Worm (Caenorhabditis elegans) whole organism, late embryonic: ENCODE measurements around the gene B0238.12.

Experiments
- C08G9.2 ChIP-seq: sonication (generic microtip); optimal IDR thresholded peaks from 2 replicates; lab custom pipeline; 2016; ENCODE audit warnings: mild to moderate bottlenecking, missing genetic modification characterization, moderate library complexity, missing compliant biosample characterization
- C38D4.7 ChIP-seq: fragments of 200-800 bp; sonication (Bioruptor generic); optimal IDR thresholded peaks from 2 replicates; lab custom pipeline; 2018; ENCODE audit warnings: mild to moderate bottlenecking, missing genetic modification characterization, moderate library complexity, missing compliant biosample characterization
- Y22D7AL.16 ChIP-seq: sonication (generic microtip); optimal IDR thresholded peaks from 2 replicates; lab custom pipeline; 2016; ENCODE audit warnings: missing genetic modification characterization, missing compliant biosample characterization
- ceh-19 ChIP-seq: fragments of 200-800 bp; sonication (Bioruptor generic); optimal IDR thresholded peaks from 2 replicates; lab custom pipeline; 2018; ENCODE audit warnings: mild to moderate bottlenecking, missing genetic modification characterization, missing compliant biosample characterization
- ceh-30 ChIP-seq: fragments of 150-350 bp; optimal IDR thresholded peaks from 2 replicates; lab custom pipeline; 2014; ENCODE audit warnings: missing biosample characterization, missing genetic modification characterization
- ceh-48 ChIP-seq: sonication (generic microtip); optimal IDR thresholded peaks from 2 replicates; lab custom pipeline; 2016; ENCODE audit warnings: missing genetic modification characterization, inconsistent platforms, missing compliant biosample characterization
- ceh-6 ChIP-seq: fragments of 200-800 bp; sonication (Bioruptor generic); optimal IDR thresholded peaks from 2 replicates; lab custom pipeline; 2018; ENCODE audit warnings: mild to moderate bottlenecking, missing genetic modification characterization, missing compliant biosample characterization
- ceh-9 ChIP-seq: sonication (generic microtip); optimal IDR thresholded peaks from 2 replicates; lab custom pipeline; 2016; ENCODE audit warnings: mild to moderate bottlenecking, missing genetic modification characterization, inconsistent platforms, missing compliant biosample characterization
- dmd-4 ChIP-seq: sonication (generic microtip); optimal IDR thresholded peaks from 2 replicates; lab custom pipeline; 2016; ENCODE audit warnings: borderline replicate concordance, missing genetic modification characterization, missing compliant biosample characterization
- dve-1 ChIP-seq: sonication (generic microtip); optimal IDR thresholded peaks from 2 replicates; lab custom pipeline; 2017; ENCODE audit warnings: antibody characterized with exemption, mild to moderate bottlenecking, missing genetic modification characterization, missing compliant biosample characterization
- elt-4 ChIP-seq: sonication (generic microtip); optimal IDR thresholded peaks from 2 replicates; lab custom pipeline; 2016; ENCODE audit warnings: missing genetic modification characterization, missing compliant biosample characterization
- ets-4 ChIP-seq: sonication (generic microtip); optimal IDR thresholded peaks from 2 replicates; lab custom pipeline; 2016; ENCODE audit warnings: missing genetic modification characterization, missing compliant biosample characterization
- fax-1 ChIP-seq: sonication (generic microtip); optimal IDR thresholded peaks from 2 replicates; lab custom pipeline; 2016; ENCODE audit warnings: missing genotype, missing genetic modification characterization, missing compliant biosample characterization
- fkh-6 ChIP-seq: sonication (generic microtip); optimal IDR thresholded peaks from 2 replicates; lab custom pipeline; 2016; ENCODE audit warnings: missing genetic modification characterization, missing compliant biosample characterization
- gmeb-2 ChIP-seq: sonication (generic microtip); optimal IDR thresholded peaks from 2 replicates; lab custom pipeline; 2016; ENCODE audit warnings: missing genetic modification characterization, inconsistent platforms, missing compliant biosample characterization
- hlh-13 ChIP-seq: fragments of 200-800 bp; sonication (Bioruptor generic); optimal IDR thresholded peaks from 2 replicates; lab custom pipeline; 2018; ENCODE audit warnings: mild to moderate bottlenecking, missing genetic modification characterization, missing compliant biosample characterization
- hlh-6 ChIP-seq: sonication (generic microtip); optimal IDR thresholded peaks from 2 replicates; lab custom pipeline; 2016; ENCODE audit warnings: missing genotype, missing genetic modification characterization, missing compliant biosample characterization
- lim-6 ChIP-seq: sonication (generic microtip); optimal IDR thresholded peaks from 2 replicates; lab custom pipeline; 2016; ENCODE audit warnings: missing genetic modification characterization, missing compliant biosample characterization
- lin-11 ChIP-seq: fragments of 200-800 bp; sonication (Bioruptor generic); optimal IDR thresholded peaks from 2 replicates; lab custom pipeline; 2018; ENCODE audit warnings: mild to moderate bottlenecking, missing genetic modification characterization, missing compliant biosample characterization
- madf-2 ChIP-seq: sonication (generic microtip); optimal IDR thresholded peaks from 2 replicates; lab custom pipeline; 2017; ENCODE audit warnings: missing genetic modification characterization, missing compliant biosample characterization
- mec-3 ChIP-seq: sonication (generic microtip); optimal IDR thresholded peaks from 2 replicates; lab custom pipeline; 2016; ENCODE audit warnings: borderline replicate concordance, missing genetic modification characterization, missing compliant biosample characterization
- nfya-1 ChIP-seq: sonication (generic microtip); optimal IDR thresholded peaks from 2 replicates; lab custom pipeline; 2017; ENCODE audit warnings: missing genetic modification characterization, mild to moderate bottlenecking, missing compliant biosample characterization, antibody characterized with exemption, moderate library complexity
- npax-4 ChIP-seq: sonication (generic microtip); optimal IDR thresholded peaks from 2 replicates; lab custom pipeline; 2016; ENCODE audit warnings: missing genetic modification characterization, missing compliant biosample characterization
- pag-3 ChIP-seq: sonication (generic microtip); optimal IDR thresholded peaks from 2 replicates; lab custom pipeline; 2016; ENCODE audit warnings: missing compliant biosample characterization, missing genetic modification characterization, borderline replicate concordance
- pax-1 ChIP-seq: fragments of 150-350 bp; optimal IDR thresholded peaks from 2 replicates; lab custom pipeline; 2014; ENCODE audit warnings: missing biosample characterization, missing genetic modification characterization
- pqm-1 ChIP-seq: sonication (generic microtip); optimal IDR thresholded peaks from 2 replicates; lab custom pipeline; 2016; ENCODE audit warnings: missing genetic modification characterization, missing compliant biosample characterization
- rnt-1 ChIP-seq: sonication (generic microtip); optimal IDR thresholded peaks from 2 replicates; lab custom pipeline; 2016; ENCODE audit warnings: missing genetic modification characterization, missing compliant biosample characterization
- sdc-2 ChIP-seq: sonication (generic microtip); optimal IDR thresholded peaks from 2 replicates; lab custom pipeline; 2016; ENCODE audit warnings: missing genotype, missing genetic modification characterization, missing compliant biosample characterization
- sox-2 ChIP-seq: fragments of 200-800 bp; sonication (Bioruptor generic); IDR thresholded peaks from 2 replicates; pipeline ENCODE4 v1.3.6; 2022; ENCODE audit warnings: missing genetic modification reagents, missing genetic modification characterization, missing compliant biosample characterization
- sox-4 ChIP-seq: sonication (generic microtip); optimal IDR thresholded peaks from 2 replicates; lab custom pipeline; 2017; ENCODE audit warnings: mild to moderate bottlenecking, missing genetic modification characterization, inconsistent platforms, missing compliant biosample characterization
- tbx-2 ChIP-seq: sonication (generic microtip); optimal IDR thresholded peaks from 2 replicates; lab custom pipeline; 2016; ENCODE audit warnings: missing genetic modification characterization, missing compliant biosample characterization
- tbx-7 ChIP-seq: sonication (generic microtip); optimal IDR thresholded peaks from 2 replicates; lab custom pipeline; 2016; ENCODE audit warnings: missing genotype, missing genetic modification characterization, missing compliant biosample characterization
- unc-42 ChIP-seq: sonication (generic microtip); optimal IDR thresholded peaks from 2 replicates; lab custom pipeline; 2016; ENCODE audit warnings: missing genotype, missing genetic modification characterization, missing compliant biosample characterization
- unc-86 ChIP-seq: sonication (generic microtip); optimal IDR thresholded peaks from 2 replicates; lab custom pipeline; 2016; ENCODE audit warnings: missing genetic modification characterization, missing compliant biosample characterization
- zip-5 ChIP-seq: sonication (generic microtip); optimal IDR thresholded peaks from 2 replicates; lab custom pipeline; 2016; ENCODE audit warnings: missing genetic modification characterization, missing compliant biosample characterization
- ztf-16 ChIP-seq: sonication (generic microtip); optimal IDR thresholded peaks from 2 replicates; lab custom pipeline; 2017; ENCODE audit warnings: missing genetic modification characterization, missing compliant biosample characterization

B0238.12 gene

ce11 chrV:5275426-5276007, 9.9 kb downstream of the B0238.12 start:
- peak; percentile 9 for TF ChIP-seq nfya-1
- no peak for TF ChIP-seq lin-11 (tag; lab: Kevin White, UChicago)
- TF ChIP-seq mec-3 (tag; lab: Kevin White, UChicago): no peak
- no peak for TF ChIP-seq elt-4 (tag; lab: Kevin White, UChicago)

DNA sequence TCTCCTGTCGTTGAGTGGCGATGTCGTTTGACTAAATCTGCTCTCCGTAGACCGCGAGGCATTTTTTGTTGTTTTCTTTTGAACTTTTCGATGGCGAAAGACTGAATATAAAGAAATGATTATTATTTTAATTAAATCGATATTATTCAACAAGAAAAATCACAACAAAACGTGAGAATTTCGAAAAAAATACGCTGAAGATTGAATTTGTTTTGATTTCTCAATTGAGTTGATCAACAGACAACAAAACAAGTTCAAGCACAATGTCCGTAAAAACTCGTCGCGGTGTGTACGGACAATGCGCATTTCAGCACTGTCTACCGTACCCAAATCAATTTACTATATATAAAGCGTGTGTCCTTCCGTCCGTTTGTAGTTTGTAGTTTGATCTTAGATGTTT, 12.4 kb downstream of the B0238.12 start, which contains the start of gene B0238.9:
B0238.9 (minus strand) TSS at position 101 of the 400 bp plus-strand sequence.
- TF ChIP-seq nfya-1 (no peak), rnt-1 (no peak), tbx-7 (tag; lab: Kevin White, UChicago) (no peak), ztf-16 (tag; lab: Kevin White, UChicago) (no peak), tbx-2 (no peak), unc-42 (tag; lab: Kevin White, UChicago) (no peak), dmd-4 (tag; lab: Kevin White, UChicago) (no peak), fax-1 (tag; lab: Kevin White, UChicago) (no peak), C08G9.2 (tag; lab: Kevin White, UChicago) (no peak), pax-1 (no peak), gmeb-2 (no peak), sox-2 (GFP tag; lab: Robert Waterston, UW) (no peak), ceh-30 (no peak), unc-86 (tag; lab: Kevin White, UChicago) (no peak), ceh-9 (tag; lab: Kevin White, UChicago) (no peak), dve-1 (tag; lab: Kevin White, UChicago) (no peak)

- TF ChIP-seq ztf-16 (tag; lab: Kevin White, UChicago) (peak; percentile 45), Y22D7AL.16 (tag; lab: Kevin White, UChicago) (peak; percentile 1), elt-4 (tag; lab: Kevin White, UChicago) (peak; percentile 68), ceh-9 (tag; lab: Kevin White, UChicago) (peak; percentile 22), C08G9.2 (tag; lab: Kevin White, UChicago) (peak; percentile 35), npax-4 (tag; lab: Kevin White, UChicago) (peak; percentile 24), lim-6 (tag; lab: Kevin White, UChicago) (peak; percentile 47), C38D4.7 (GFP tag; lab: Kevin White, UChicago) (peak; percentile 41), madf-2 (tag; lab: Kevin White, UChicago) (peak; percentile 49), mec-3 (tag; lab: Kevin White, UChicago) (peak; percentile 62), sdc-2 (peak; percentile 11), zip-5 (tag; lab: Kevin White, UChicago) (peak; percentile 7), hlh-13 (GFP tag; lab: Kevin White, UChicago) (peak; percentile 58), dmd-4 (tag; lab: Kevin White, UChicago) (peak; percentile 91), pag-3 (tag; lab: Kevin White, UChicago) (peak; percentile 87), gmeb-2 (peak; percentile 54), tbx-2 (peak; percentile 49), ceh-48 (tag; lab: Kevin White, UChicago) (peak; percentile 31), fkh-6 (tag; lab: Kevin White, UChicago) (peak; percentile 71), ceh-6 (peak; percentile 18), ceh-19 (GFP tag; lab: Kevin White, UChicago) (peak; percentile 81), hlh-6 (peak; percentile 78), ets-4 (tag; lab: Kevin White, UChicago) (peak; percentile 2), sox-4 (tag; lab: Kevin White, UChicago) (peak; percentile 29), pqm-1 (tag; lab: Kevin White, UChicago) (peak; percentile 45)
These were observed 18.8 kb downstream of the B0238.12 start for ce11 chrV:5284270-5284980.
